Fruit fly (Drosophila melanogaster) whole organism: Measurements from ENCODE around the gene AIF.

Experiments
- CG8478 ChIP-seq: fragments of >200 bp; optimal IDR thresholded peaks from 2 replicates; lab custom pipeline; 2018; ENCODE audit warnings: inconsistent platforms
- EcR ChIP-seq, 2 experiments: fragments of >200 bp; optimal IDR thresholded peaks; 2 replicates each; lab custom pipeline; 2017; ENCODE audit warnings: missing biosample characterization in 2 of 2, missing genetic modification characterization in 2 of 2, missing genetic modification reagents in 2 of 2
- usp ChIP-seq: fragments of >200 bp; optimal IDR thresholded peaks from 2 replicates; lab custom pipeline; 2017; ENCODE audit warnings: missing biosample characterization, missing genetic modification characterization, mixed read lengths

DNA sequence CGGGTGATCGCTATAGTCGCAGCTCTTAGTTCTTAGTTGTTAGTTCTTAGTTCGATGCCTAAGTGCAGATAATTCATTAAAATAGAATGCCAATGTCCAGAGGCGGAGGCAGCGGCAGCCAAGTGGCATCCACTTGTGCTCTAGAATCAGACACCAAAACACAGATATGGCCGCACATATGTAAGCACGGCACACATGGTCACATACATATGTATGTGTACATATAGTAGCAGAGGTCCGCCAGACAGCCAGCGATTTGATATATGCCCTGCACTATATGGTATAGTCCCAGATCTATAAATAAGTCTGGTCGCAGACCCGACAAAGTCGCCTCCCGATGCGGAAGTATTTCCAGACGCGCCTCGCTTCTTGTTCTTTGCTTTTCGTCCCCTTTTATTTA is 29.1 kb downstream of the AIF start:
- no peak for TF ChIP-seq EcR (GFP tag; optimal IDR thresholded peaks at IDR 0.05; lab: Kevin White, UChicago)
- no peak for TF ChIP-seq usp (GFP tag; lab: Kevin White, UChicago)
- no peak for TF ChIP-seq CG8478
